Worm (Caenorhabditis elegans): ENCODE data around the gene ZK896.5.

The ZK896.5 gene

ce11 chrIV:12892194-12892593, 12.7 kb upstream of the ZK896.5 start, which contains the start of gene K08D8.1:
Gene K08D8.1 (plus strand): TSS chrIV:12892494.
- no peak for TF ChIP-seq dmd-9 (GFP tag; IDR thresholded peaks at IDR 0.05)
- no peak for TF ChIP-seq dpl-1 (GFP tag; optimal IDR thresholded peaks at IDR 0.05)
- no peak for TF ChIP-seq snpc-1.2 (GFP tag; IDR thresholded peaks at IDR 0.05)
- no peak for TF ChIP-seq lim-7 (GFP tag; IDR thresholded peaks at IDR 0.05)
- TF ChIP-seq F44E2.7 (GFP tag; IDR thresholded peaks at IDR 0.05) = no peak
- TF ChIP-seq nhr-28 (tag; optimal IDR thresholded peaks at IDR 0.05) = no peak

- TF ChIP-seq vab-7 (GFP tag; IDR thresholded peaks at IDR 0.05) (no peak), php-3 (GFP tag; IDR thresholded peaks at IDR 0.05) (0 out of 2 replicates have a peak, but pooled peaks have one; percentile 47), dve-1 (tag; optimal IDR thresholded peaks at IDR 0.05; ENCODE audit: insufficient read depth) (peak; percentile 66), pqm-1 (tag; optimal IDR thresholded peaks at IDR 0.05) (peak; percentile 62), hlh-11 (tag; optimal IDR thresholded peaks at IDR 0.05) (peak; percentile 4), nhr-28 (tag; optimal IDR thresholded peaks at IDR 0.05) (peak; percentile 64), ZK337.2 (GFP tag; IDR thresholded peaks at IDR 0.05) (no peak), ceh-62 (tag; optimal IDR thresholded peaks at IDR 0.05) (no peak), unc-130 (GFP tag; optimal IDR thresholded peaks at IDR 0.05) (no peak), F26F4.8 (GFP tag; conservative IDR thresholded peaks at IDR 0.05) (no peak), hlh-30 (tag; optimal IDR thresholded peaks at IDR 0.05; ENCODE audit: insufficient read depth) (no peak), daf-16 (GFP tag; optimal IDR thresholded peaks at IDR 0.05) (no peak), daf-16 (tag; optimal IDR thresholded peaks at IDR 0.05) (peak; percentile 47), dmd-6 (GFP tag; IDR thresholded peaks at IDR 0.05) (peak; percentile 82)
Measured at ce11 chrIV:12891080-12891479, 11.6 kb upstream of the ZK896.5 start.

DNA sequence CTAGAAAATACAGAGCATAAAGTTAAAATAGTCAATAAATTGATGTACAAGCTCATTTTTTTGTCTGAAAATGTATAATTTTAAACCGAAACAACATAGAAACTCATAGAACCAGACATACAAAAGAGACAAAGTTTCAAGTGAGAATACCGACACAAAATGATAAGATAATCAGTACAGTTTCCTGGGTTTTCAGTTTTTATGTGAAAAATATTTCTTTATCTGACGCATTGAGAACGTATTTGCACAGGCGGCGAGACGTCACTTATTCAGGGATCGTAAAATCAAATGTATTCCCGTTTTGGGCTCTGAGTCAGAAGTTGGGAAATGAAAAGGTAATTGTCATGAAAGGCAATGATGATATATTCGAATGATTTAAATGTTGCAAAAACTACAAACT, 11.0 kb upstream of the ZK896.5 start, which contains the start of gene K08D8.6:
TSS of gene K08D8.6 (minus strand) at position 64 of the 400 bp plus-strand sequence.
- TF ChIP-seq daf-16 (GFP tag; optimal IDR thresholded peaks at IDR 0.05) = no peak
- peak; percentile 75 for TF ChIP-seq daf-16 (tag; optimal IDR thresholded peaks at IDR 0.05)
- TF ChIP-seq Y105C5A.15 (GFP tag; IDR thresholded peaks at IDR 0.05) = no peak
- no peak for TF ChIP-seq vab-7 (GFP tag; IDR thresholded peaks at IDR 0.05)
- peak; percentile 94 for TF ChIP-seq dmd-6 (GFP tag; IDR thresholded peaks at IDR 0.05)
- no peak for TF ChIP-seq dmd-9 (GFP tag; IDR thresholded peaks at IDR 0.05)
- no peak for TF ChIP-seq cey-2 (tag; optimal IDR thresholded peaks at IDR 0.05; ENCODE audit: borderline replicate concordance, insufficient read depth)
- TF ChIP-seq nhr-28 (tag; optimal IDR thresholded peaks at IDR 0.05) = peak; percentile 67
- TF ChIP-seq unc-62 (GFP tag; optimal IDR thresholded peaks at IDR 0.05 in 1 of 2) = no peak
- TF ChIP-seq unc-62 (tag; optimal IDR thresholded peaks at IDR 0.05) = no peak
- no peak for TF ChIP-seq attf-4 (tag; optimal IDR thresholded peaks at IDR 0.05)
- no peak for TF ChIP-seq egl-43 (GFP tag; IDR thresholded peaks at IDR 0.05)
- no peak for TF ChIP-seq zip-2 (tag; optimal IDR thresholded peaks at IDR 0.05)
- TF ChIP-seq mdt-29 (GFP tag; IDR thresholded peaks at IDR 0.05) = no peak
- TF ChIP-seq spr-3 (GFP tag; optimal IDR thresholded peaks at IDR 0.05) = no peak
- TF ChIP-seq nhr-42 (GFP tag; IDR thresholded peaks at IDR 0.05) = no peak
- no peak for TF ChIP-seq ztf-11 (tag; optimal IDR thresholded peaks at IDR 0.05)
- TF ChIP-seq php-3 (GFP tag; IDR thresholded peaks at IDR 0.05) = peak; percentile 88
- no peak for TF ChIP-seq madf-9 (GFP tag; conservative IDR thresholded peaks at IDR 0.05)
- no peak for TF ChIP-seq ceh-28 (tag; optimal IDR thresholded peaks at IDR 0.05)
- no peak for TF ChIP-seq R02D3.7 (tag; optimal IDR thresholded peaks at IDR 0.05)
- no peak for TF ChIP-seq hlh-30 (tag; optimal IDR thresholded peaks at IDR 0.05; ENCODE audit: insufficient read depth)
- TF ChIP-seq ceh-32 (tag; optimal IDR thresholded peaks at IDR 0.05; ENCODE audit: poor library complexity) = no peak
- TF ChIP-seq lin-13 (GFP tag; optimal IDR thresholded peaks at IDR 0.05) = no peak
- no peak for TF ChIP-seq skn-1 (tag; optimal IDR thresholded peaks at IDR 0.05)
- no peak for TF ChIP-seq F26F4.8 (GFP tag; conservative IDR thresholded peaks at IDR 0.05)
- TF ChIP-seq ZK546.5 (tag; optimal IDR thresholded peaks at IDR 0.05) = no peak
- no peak for TF ChIP-seq unc-39 (tag; optimal IDR thresholded peaks at IDR 0.05)
- TF ChIP-seq hlh-11 (tag; optimal IDR thresholded peaks at IDR 0.05) = peak; percentile 62
- no peak for TF ChIP-seq snpc-1.2 (GFP tag; IDR thresholded peaks at IDR 0.05)
- TF ChIP-seq nhr-48 (tag; optimal IDR thresholded peaks at IDR 0.05) = peak; percentile 73
- TF ChIP-seq mxl-3 (GFP tag; optimal IDR thresholded peaks at IDR 0.05) = no peak
- no peak for TF ChIP-seq lin-38 (GFP tag; IDR thresholded peaks at IDR 0.05)
- no peak for TF ChIP-seq pha-4 (GFP tag; IDR thresholded peaks at IDR 0.05)
- no peak for TF ChIP-seq pha-4 (tag; optimal IDR thresholded peaks at IDR 0.05)
- peak; percentile 14 for TF ChIP-seq nhr-102 (tag; optimal IDR thresholded peaks at IDR 0.05)
- TF ChIP-seq lin-39 (tag; optimal IDR thresholded peaks at IDR 0.05) = no peak
- no peak for TF ChIP-seq hif-1 (tag; optimal IDR thresholded peaks at IDR 0.05)
- no peak for TF ChIP-seq dpl-1 (GFP tag; optimal IDR thresholded peaks at IDR 0.05)
- peak; percentile 88 for TF ChIP-seq pqm-1 (tag; optimal IDR thresholded peaks at IDR 0.05)
